Worm (Caenorhabditis elegans): ENCODE measurements around the gene F55B12.10.

The F55B12.10 gene

DNA sequence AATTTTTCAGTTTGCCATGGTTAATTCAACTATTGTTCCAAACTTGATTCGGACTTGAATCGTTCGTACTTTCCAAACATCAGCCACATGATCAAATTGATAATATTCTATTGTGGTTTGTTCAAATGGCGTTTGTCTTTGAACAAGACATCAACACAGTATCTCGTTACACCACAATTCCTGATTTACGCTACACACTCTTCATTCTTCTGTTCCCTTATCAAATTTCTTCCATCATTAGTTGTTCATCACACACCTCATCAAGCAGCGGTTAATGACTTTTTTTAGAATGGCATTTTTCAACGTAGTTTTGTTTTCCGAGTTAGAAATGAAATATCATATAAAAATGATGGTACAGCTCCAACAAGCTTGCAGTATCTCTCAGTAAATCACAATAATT lies 38.7 kb downstream of the F55B12.10 start:
- no peak for TF ChIP-seq unc-62 (GFP tag; optimal IDR thresholded peaks at IDR 0.05)

DNA sequence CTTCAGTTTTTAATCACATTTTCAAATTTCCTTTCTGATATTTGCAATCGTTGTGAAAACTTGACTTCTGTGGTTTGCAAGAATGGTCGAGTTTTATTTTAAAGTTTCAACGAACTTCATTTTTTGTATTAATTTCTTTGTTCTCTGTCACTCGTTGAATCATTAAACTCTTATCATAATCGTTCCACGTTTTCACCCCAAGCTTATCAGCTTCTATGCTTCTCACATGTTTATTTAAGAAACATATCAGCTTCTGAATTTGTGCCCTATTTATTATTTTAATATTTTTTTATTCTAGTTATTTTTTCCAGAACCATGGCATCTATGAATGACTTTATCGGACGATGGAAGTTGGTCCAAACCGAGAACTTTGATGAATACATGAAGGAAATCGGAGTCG lies 39.7 kb downstream of the F55B12.10 start, which contains the start of gene lbp-7:
Gene lbp-7, plus strand, starts transcription at position 312 of the 400 bp plus-strand sequence.
- TF ChIP-seq unc-62 (GFP tag; optimal IDR thresholded peaks at IDR 0.05) = no peak

DNA sequence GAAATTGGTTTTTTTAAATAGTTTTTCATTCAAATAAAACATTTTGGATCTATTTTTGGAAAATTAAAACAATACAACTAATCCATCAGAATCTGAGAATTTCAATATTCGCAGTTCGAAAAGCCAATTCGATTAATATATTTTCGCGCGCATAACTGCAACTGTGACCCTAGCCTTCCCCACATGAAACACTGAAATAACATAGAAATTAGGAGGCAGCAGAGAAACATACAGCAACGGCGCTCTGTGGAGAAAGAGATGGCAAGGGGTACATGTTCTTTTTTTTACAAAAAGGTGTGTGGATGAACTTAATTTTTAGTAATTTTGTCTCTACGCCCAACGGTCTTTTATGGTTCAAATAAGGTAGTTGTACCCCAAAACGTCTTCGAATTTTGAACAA lies 40.6 kb downstream of the F55B12.10 start:
- no peak for TF ChIP-seq unc-62 (GFP tag; optimal IDR thresholded peaks at IDR 0.05)

DNA sequence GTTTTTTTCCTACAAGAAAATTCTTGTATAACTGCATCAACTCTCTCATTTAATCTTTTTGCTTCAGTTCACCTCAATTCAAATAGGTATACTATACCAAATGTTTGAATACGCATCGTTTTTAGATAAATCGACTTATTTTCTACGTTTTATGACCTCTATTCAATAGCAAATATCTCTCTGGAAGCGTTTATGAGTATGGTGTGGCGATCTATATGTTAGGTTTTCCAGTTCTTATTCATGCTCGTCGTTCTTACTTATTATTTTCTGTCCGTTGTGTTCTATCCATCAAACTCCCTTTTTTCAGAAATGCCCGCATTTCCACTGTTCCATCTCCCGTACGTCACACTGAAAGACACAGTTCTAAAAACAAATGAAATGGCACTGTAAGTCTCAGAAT lies 41.1 kb downstream of the F55B12.10 start, which contains the start of gene T22G5.3:
Gene T22G5.3, plus strand, starts transcription at position 301 of the 400 bp plus-strand sequence.
- TF ChIP-seq unc-62 (GFP tag; optimal IDR thresholded peaks at IDR 0.05) = no peak

DNA sequence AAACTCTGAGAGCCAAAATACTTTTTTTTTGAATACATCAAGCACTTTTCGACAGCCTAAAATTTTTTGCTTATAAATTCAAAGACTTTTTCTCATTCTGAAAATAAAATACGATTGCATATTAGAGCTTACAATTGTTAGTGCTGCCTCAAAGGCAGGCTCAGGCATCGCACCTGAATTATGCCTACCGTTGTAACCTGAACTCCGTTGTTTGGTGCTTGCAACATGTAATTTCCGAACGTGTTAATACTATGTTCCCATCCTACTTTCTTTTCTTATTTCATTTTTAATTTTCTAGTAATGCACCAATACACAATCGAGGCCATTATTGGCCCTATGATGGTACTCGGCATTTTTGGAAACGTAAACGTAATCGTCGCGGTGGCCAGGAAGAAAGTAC lies 47.8 kb downstream of the F55B12.10 start, which contains the start of gene srsx-19:
Gene srsx-19, plus strand, starts transcription at position 301 of the 400 bp plus-strand sequence.
- TF ChIP-seq unc-62 (GFP tag; optimal IDR thresholded peaks at IDR 0.05) = no peak

DNA sequence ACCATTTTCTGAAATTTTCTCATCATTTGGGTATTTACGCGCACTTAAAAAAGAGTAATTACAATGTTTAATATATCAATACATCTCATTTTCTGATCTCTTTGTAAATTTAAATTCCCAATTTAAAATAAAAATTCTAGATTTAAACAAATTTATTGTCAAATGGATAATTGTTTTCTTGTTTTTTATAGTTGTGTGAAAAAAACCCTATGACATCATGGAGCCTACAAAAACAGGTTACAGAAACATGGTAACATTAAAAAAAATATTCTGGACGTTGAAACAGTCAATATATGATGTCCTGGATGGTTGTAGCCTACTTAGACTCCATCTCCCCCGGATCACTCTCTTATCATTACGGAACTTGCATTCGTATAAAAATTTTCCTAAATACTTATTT lies 50.0 kb downstream of the F55B12.10 start, which contains the start of gene spp-12:
Gene spp-12, plus strand, starts transcription at position 301 of the 400 bp plus-strand sequence.
- TF ChIP-seq unc-62 (GFP tag; optimal IDR thresholded peaks at IDR 0.05) = no peak
